Worm (Caenorhabditis elegans): ENCODE data around the gene cat-2.

Gene cat-2

ce11 chrII:257519-257918 is at the start of gene cat-2:
Gene cat-2 (plus strand): TSS chrII:257819.
- TF ChIP-seq Y105C5A.15 (GFP tag; IDR thresholded peaks at IDR 0.05) (no peak), lin-1 (GFP tag; IDR thresholded peaks at IDR 0.05) (no peak), dmd-6 (GFP tag; IDR thresholded peaks at IDR 0.05) (no peak), mxl-3 (GFP tag; optimal IDR thresholded peaks at IDR 0.05) (no peak), nhr-41 (GFP tag; IDR thresholded peaks at IDR 0.05) (no peak), ceh-28 (tag; optimal IDR thresholded peaks at IDR 0.05) (no peak), zip-11 (GFP tag; IDR thresholded peaks at IDR 0.05) (no peak)

DNA sequence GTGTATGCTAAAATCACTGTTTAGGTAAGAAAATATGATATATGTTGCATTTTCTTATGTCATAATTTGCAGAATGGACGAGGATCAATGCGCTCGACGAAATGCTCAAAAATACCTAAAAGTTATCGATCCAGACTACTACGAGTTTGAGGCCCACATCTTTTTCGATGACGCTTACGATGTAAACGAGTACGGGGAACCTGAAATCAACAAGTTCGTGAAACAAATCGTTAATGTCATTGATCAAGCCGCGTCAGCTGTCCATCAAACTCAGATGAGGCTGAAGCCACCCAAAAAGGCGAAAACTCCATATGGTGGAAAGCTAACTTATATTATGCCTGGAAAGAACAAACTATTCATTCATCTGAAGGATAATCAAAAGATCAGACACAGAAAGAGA is 49.5 kb upstream of the cat-2 start:
- TF ChIP-seq nhr-11 (tag; optimal IDR thresholded peaks at IDR 0.05) (no peak), aha-1 (tag) (peak; percentile 92)

- TF ChIP-seq saeg-2 (GFP tag; IDR thresholded peaks at IDR 0.05) (peak; percentile 72; the same call in 1 of the 2 replicates), F37D6.2 (tag; optimal IDR thresholded peaks at IDR 0.05) (peak; percentile 78), spr-3 (GFP tag; optimal IDR thresholded peaks at IDR 0.05) (peak; percentile 90), nhr-77 (tag; optimal IDR thresholded peaks at IDR 0.05) (peak; percentile 84), Y48G9A.11 (GFP tag; IDR thresholded peaks at IDR 0.05) (peak; percentile 83), zip-11 (GFP tag; IDR thresholded peaks at IDR 0.05) (0 out of 2 replicates have a peak, but pooled peaks have one; percentile 40), ces-1 (GFP tag; optimal IDR thresholded peaks at IDR 0.05) (no peak), T26A8.4 (GFP tag; IDR thresholded peaks at IDR 0.05) (peak; percentile 95), daf-8 (GFP tag; IDR thresholded peaks at IDR 0.05) (no peak), skn-1 (tag; optimal IDR thresholded peaks at IDR 0.05) (no peak), lim-7 (GFP tag; IDR thresholded peaks at IDR 0.05) (no peak), ceh-28 (tag; optimal IDR thresholded peaks at IDR 0.05) (no peak), dmd-9 (GFP tag; IDR thresholded peaks at IDR 0.05) (peak; percentile 62), snpc-1.2 (GFP tag; IDR thresholded peaks at IDR 0.05) (peak; percentile 78), daf-16 (GFP tag; optimal IDR thresholded peaks at IDR 0.05) (peak in 1 of 2 experiments; percentile 55), daf-16 (tag; optimal IDR thresholded peaks at IDR 0.05) (peak; percentile 35), aly-2 (tag; optimal IDR thresholded peaks at IDR 0.05) (no peak), lin-13 (GFP tag; optimal IDR thresholded peaks at IDR 0.05) (peak; percentile 89), Y105C5A.15 (GFP tag; IDR thresholded peaks at IDR 0.05) (no peak), dmd-6 (GFP tag; IDR thresholded peaks at IDR 0.05) (peak; percentile 87), mdl-1 (tag; optimal IDR thresholded peaks at IDR 0.05) (no peak), ceh-32 (tag; optimal IDR thresholded peaks at IDR 0.05; ENCODE audit: poor library complexity) (peak; percentile 18), F26F4.8 (GFP tag; conservative IDR thresholded peaks at IDR 0.05) (no peak), madf-5 (GFP tag; IDR thresholded peaks at IDR 0.05) (peak; percentile 79 to 81), lsy-2 (tag; optimal IDR thresholded peaks at IDR 0.05) (peak; percentile 36 to 95), pqm-1 (tag; optimal IDR thresholded peaks at IDR 0.05) (peak; percentile 13), snpc-4 (tag; optimal IDR thresholded peaks at IDR 0.05) (no peak), pha-4 (GFP tag; IDR thresholded peaks at IDR 0.05) (peak; percentile 77; the same call in 1 of the 2 replicates), pha-4 (tag; optimal IDR thresholded peaks at IDR 0.05) (peak; percentile 11), nhr-102 (tag; optimal IDR thresholded peaks at IDR 0.05) (peak; percentile 91), sdz-12 (GFP tag; optimal IDR thresholded peaks at IDR 0.05) (peak; percentile 47), mxl-2 (GFP tag; conservative IDR thresholded peaks at IDR 0.05) (peak; percentile 33; the same call in 1 of the 2 replicates), ctbp-1 (GFP tag; IDR thresholded peaks at IDR 0.05) (peak; percentile 84), nhr-42 (GFP tag; IDR thresholded peaks at IDR 0.05) (peak; percentile 90), duxl-1 (tag; optimal IDR thresholded peaks at IDR 0.05; ENCODE audit: poor library complexity) (peak; percentile 95), daf-12 (tag; optimal IDR thresholded peaks at IDR 0.05) (no peak), nhr-11 (tag; optimal IDR thresholded peaks at IDR 0.05) (peak; percentile 89), aha-1 (tag) (peak; percentile 99), lin-15B (tag; optimal IDR thresholded peaks at IDR 0.05) (peak; percentile 64), mxl-3 (GFP tag; optimal IDR thresholded peaks at IDR 0.05) (peak; percentile 56), lir-3 (tag; optimal IDR thresholded peaks at IDR 0.05) (peak; percentile 8), ceh-82 (tag; optimal IDR thresholded peaks at IDR 0.05) (no peak), zip-2 (tag; optimal IDR thresholded peaks at IDR 0.05) (peak; percentile 74), lin-38 (GFP tag; IDR thresholded peaks at IDR 0.05) (peak; percentile 100), ztf-11 (tag; optimal IDR thresholded peaks at IDR 0.05) (no peak), hmg-1.1 (GFP tag; IDR thresholded peaks at IDR 0.05) (peak; percentile 91)
These were observed 41.0 kb upstream of the cat-2 start, which contains the start of gene F48A11.4 for ce11 chrII:216598-216997. Gene F48A11.4 (minus strand): TSS chrII:216621.
